Worm (Caenorhabditis elegans): ENCODE results near the gene C18A11.2.

Gene C18A11.2

ce11 chrX:8019665-8020064 is 47.7 kb upstream of the C18A11.2 start (continued):
- TF ChIP-seq xbp-1 (tag; optimal IDR thresholded peaks at IDR 0.05) (peak; percentile 73), ceh-88 (GFP tag; IDR thresholded peaks at IDR 0.05) (peak; percentile 58), Y116A8C.19 (tag; optimal IDR thresholded peaks at IDR 0.05; ENCODE audit: borderline replicate concordance) (no peak), unc-62 (GFP tag; optimal IDR thresholded peaks at IDR 0.05) (no peak), alr-1 (tag; optimal IDR thresholded peaks at IDR 0.05; ENCODE audit: borderline replicate concordance) (no peak), pag-3 (tag; optimal IDR thresholded peaks at IDR 0.05; ENCODE audit: borderline replicate concordance, insufficient read depth) (no peak), fkh-4 (tag; optimal IDR thresholded peaks at IDR 0.05; ENCODE audit: borderline replicate concordance) (no peak), ceh-63 (GFP tag; optimal IDR thresholded peaks at IDR 0.05) (peak; percentile 47), swsn-7 (tag; optimal IDR thresholded peaks at IDR 0.05) (peak; percentile 87)

- TF ChIP-seq fkh-8 (tag; optimal IDR thresholded peaks at IDR 0.05) (peak; percentile 99), lin-13 (GFP tag; optimal IDR thresholded peaks at IDR 0.05) (peak; percentile 63), skn-1 (tag; optimal IDR thresholded peaks at IDR 0.05) (peak; percentile 6), efl-1 (optimal IDR thresholded peaks at IDR 0.05) (peak; percentile 31 to 45), efl-1 (GFP tag; optimal IDR thresholded peaks at IDR 0.05 in 1 of 2) (peak; percentile 49 to 94), lin-39 (tag; optimal IDR thresholded peaks at IDR 0.05) (peak; percentile 77), tlp-1 (tag; optimal IDR thresholded peaks at IDR 0.05) (no peak), dsc-1 (tag; optimal IDR thresholded peaks at IDR 0.05) (peak; percentile 94), jun-1 (tag; optimal IDR thresholded peaks at IDR 0.05) (peak; percentile 61), pax-3 (tag; optimal IDR thresholded peaks at IDR 0.05) (peak; percentile 84), unc-30 (tag; optimal IDR thresholded peaks at IDR 0.05) (no peak), dpl-1 (GFP tag; optimal IDR thresholded peaks at IDR 0.05) (peak; percentile 3 to 42 (median 31)), pqm-1 (tag; optimal IDR thresholded peaks at IDR 0.05) (no peak), ceh-8 (GFP tag; optimal IDR thresholded peaks at IDR 0.05) (peak; percentile 63), nhr-84 (tag; optimal IDR thresholded peaks at IDR 0.05) (no peak), sox-4 (tag; optimal IDR thresholded peaks at IDR 0.05) (peak; percentile 91), egl-13 (tag; optimal IDR thresholded peaks at IDR 0.05) (peak; percentile 89), nhr-47 (tag; optimal IDR thresholded peaks at IDR 0.05) (peak; percentile 92), zag-1 (tag; optimal IDR thresholded peaks at IDR 0.05) (no peak), ztf-4 (tag; optimal IDR thresholded peaks at IDR 0.05) (peak; percentile 81), rnt-1 (tag; optimal IDR thresholded peaks at IDR 0.05) (peak; percentile 91), unc-130 (tag; optimal IDR thresholded peaks at IDR 0.05) (peak; percentile 74), nhr-90 (tag; optimal IDR thresholded peaks at IDR 0.05; ENCODE audit: poor library complexity) (peak; percentile 54), nhr-20 (tag; optimal IDR thresholded peaks at IDR 0.05) (peak; percentile 87), aha-1 (tag; optimal IDR thresholded peaks at IDR 0.05) (peak; percentile 61), snu-23 (GFP tag; optimal IDR thresholded peaks at IDR 0.05) (peak; percentile 87), C04F5.9 (tag; optimal IDR thresholded peaks at IDR 0.05) (peak; percentile 7), elt-2 (tag; optimal IDR thresholded peaks at IDR 0.05) (peak; percentile 39), mep-1 (tag; optimal IDR thresholded peaks at IDR 0.05) (peak; percentile 66), lir-3 (tag; optimal IDR thresholded peaks at IDR 0.05; ENCODE audit: poor library complexity) (peak; percentile 83), unc-86 (tag; optimal IDR thresholded peaks at IDR 0.05) (peak; percentile 88), ztf-11 (tag; optimal IDR thresholded peaks at IDR 0.05) (peak in 1 of 2 experiments; percentile 62), hlh-4 (tag; optimal IDR thresholded peaks at IDR 0.05) (no peak), hlh-17 (GFP tag; optimal IDR thresholded peaks at IDR 0.05; ENCODE audit: borderline replicate concordance) (no peak), nhr-85 (tag) (no peak), fkh-10 (GFP tag; optimal IDR thresholded peaks at IDR 0.05) (peak; percentile 93), efl-3 (GFP tag; optimal IDR thresholded peaks at IDR 0.05) (no peak), lin-35 (GFP tag; optimal IDR thresholded peaks at IDR 0.05) (peak; percentile 25 to 49), tbx-2 (tag; optimal IDR thresholded peaks at IDR 0.05) (peak; percentile 90), grh-1 (GFP tag; IDR thresholded peaks at IDR 0.05) (no peak), lin-14 (GFP tag; optimal IDR thresholded peaks at IDR 0.05) (peak; percentile 98), unc-98 (GFP tag; IDR thresholded peaks at IDR 0.05) (peak; percentile 52; the same call in 1 of the 2 replicates), ama-1 (optimal IDR thresholded peaks at IDR 0.05) (peak; percentile 40)
These were observed 45.8 kb upstream of the C18A11.2 start for ce11 chrX:8021609-8022008.

Measured in whole organism, L1 larva.